Worm (Caenorhabditis elegans) whole organism, late embryonic: ENCODE results near the gene nhr-51.
"Not testable (repeated sequence)": the region's sequence is repeated elsewhere in the genome, so short reads cannot be mapped to it uniquely, and the experiment has no call there.

Experiments
- C08G9.2 ChIP-seq: sonication (generic microtip); optimal IDR thresholded peaks from 2 replicates; lab custom pipeline; 2016; ENCODE audit warnings: mild to moderate bottlenecking, missing genetic modification characterization, moderate library complexity, missing compliant biosample characterization
- F13H6.1 ChIP-seq: sonication (generic microtip); optimal IDR thresholded peaks from 2 replicates; lab custom pipeline; 2016; ENCODE audit warnings: missing genetic modification characterization, missing compliant biosample characterization
- K09A11.1 ChIP-seq: sonication (generic microtip); optimal IDR thresholded peaks from 2 replicates; lab custom pipeline; 2017; ENCODE audit warnings: antibody characterized with exemption, mild to moderate bottlenecking, missing genetic modification characterization, missing compliant biosample characterization; ENCODE audit not compliant: insufficient read depth
- T23F11.4 ChIP-seq: fragments of 200-800 bp; sonication (Bioruptor generic); optimal IDR thresholded peaks from 2 replicates; lab custom pipeline; 2018; ENCODE audit warnings: mild to moderate bottlenecking, missing genetic modification characterization, missing compliant biosample characterization
- ahr-1 ChIP-seq: sonication (generic microtip); optimal IDR thresholded peaks from 2 replicates; lab custom pipeline; 2016; ENCODE audit warnings: missing genetic modification characterization, missing compliant biosample characterization
- ceh-2 ChIP-seq: sonication (generic microtip); optimal IDR thresholded peaks from 2 replicates; lab custom pipeline; 2016; ENCODE audit warnings: missing genotype, missing genetic modification characterization, missing compliant biosample characterization
- ceh-30 ChIP-seq: fragments of 150-350 bp; optimal IDR thresholded peaks from 2 replicates; lab custom pipeline; 2014; ENCODE audit warnings: missing biosample characterization, missing genetic modification characterization
- ceh-34 ChIP-seq: sonication (generic microtip); optimal IDR thresholded peaks from 2 replicates; lab custom pipeline; 2016; ENCODE audit warnings: mild to moderate bottlenecking, missing genetic modification characterization, missing compliant biosample characterization
- ceh-48 ChIP-seq: sonication (generic microtip); optimal IDR thresholded peaks from 2 replicates; lab custom pipeline; 2016; ENCODE audit warnings: missing genetic modification characterization, inconsistent platforms, missing compliant biosample characterization
- ceh-9 ChIP-seq: sonication (generic microtip); optimal IDR thresholded peaks from 2 replicates; lab custom pipeline; 2016; ENCODE audit warnings: mild to moderate bottlenecking, missing genetic modification characterization, inconsistent platforms, missing compliant biosample characterization
- che-1 ChIP-seq: sonication (generic microtip); optimal IDR thresholded peaks from 2 replicates; lab custom pipeline; 2016; ENCODE audit warnings: mild to moderate bottlenecking, missing genetic modification characterization, missing compliant biosample characterization
- dmd-4 ChIP-seq: sonication (generic microtip); optimal IDR thresholded peaks from 2 replicates; lab custom pipeline; 2016; ENCODE audit warnings: borderline replicate concordance, missing genetic modification characterization, missing compliant biosample characterization
- dve-1 ChIP-seq: sonication (generic microtip); optimal IDR thresholded peaks from 2 replicates; lab custom pipeline; 2017; ENCODE audit warnings: antibody characterized with exemption, mild to moderate bottlenecking, missing genetic modification characterization, missing compliant biosample characterization
- elt-4 ChIP-seq: sonication (generic microtip); optimal IDR thresholded peaks from 2 replicates; lab custom pipeline; 2016; ENCODE audit warnings: missing genetic modification characterization, missing compliant biosample characterization
- fkh-10 ChIP-seq: fragments of 150-350 bp; optimal IDR thresholded peaks from 2 replicates; lab custom pipeline; 2014; ENCODE audit warnings: missing biosample characterization, missing genetic modification reagents, missing genetic modification characterization
- fkh-6 ChIP-seq: sonication (generic microtip); optimal IDR thresholded peaks from 2 replicates; lab custom pipeline; 2016; ENCODE audit warnings: missing genetic modification characterization, missing compliant biosample characterization
- hlh-15 ChIP-seq: sonication (generic microtip); optimal IDR thresholded peaks from 2 replicates; lab custom pipeline; 2016; ENCODE audit warnings: missing genetic modification characterization, missing compliant biosample characterization
- lim-6 ChIP-seq: sonication (generic microtip); optimal IDR thresholded peaks from 2 replicates; lab custom pipeline; 2016; ENCODE audit warnings: missing genetic modification characterization, missing compliant biosample characterization
- lin-11 ChIP-seq: fragments of 200-800 bp; sonication (Bioruptor generic); optimal IDR thresholded peaks from 2 replicates; lab custom pipeline; 2018; ENCODE audit warnings: mild to moderate bottlenecking, missing genetic modification characterization, missing compliant biosample characterization
- madf-2 ChIP-seq: sonication (generic microtip); optimal IDR thresholded peaks from 2 replicates; lab custom pipeline; 2017; ENCODE audit warnings: missing genetic modification characterization, missing compliant biosample characterization
- nhr-232 ChIP-seq: sonication (generic microtip); optimal IDR thresholded peaks from 2 replicates; lab custom pipeline; 2016; ENCODE audit warnings: missing genetic modification characterization, missing compliant biosample characterization
- npax-4 ChIP-seq: sonication (generic microtip); optimal IDR thresholded peaks from 2 replicates; lab custom pipeline; 2016; ENCODE audit warnings: missing genetic modification characterization, missing compliant biosample characterization
- pag-3 ChIP-seq: sonication (generic microtip); optimal IDR thresholded peaks from 2 replicates; lab custom pipeline; 2016; ENCODE audit warnings: missing compliant biosample characterization, missing genetic modification characterization, borderline replicate concordance
- pax-1 ChIP-seq: fragments of 150-350 bp; optimal IDR thresholded peaks from 2 replicates; lab custom pipeline; 2014; ENCODE audit warnings: missing biosample characterization, missing genetic modification characterization
- pha-2 ChIP-seq: sonication (generic microtip); optimal IDR thresholded peaks from 2 replicates; lab custom pipeline; 2017; ENCODE audit warnings: mild to moderate bottlenecking, missing genetic modification characterization, missing compliant biosample characterization
- rnt-1 ChIP-seq: sonication (generic microtip); optimal IDR thresholded peaks from 2 replicates; lab custom pipeline; 2016; ENCODE audit warnings: missing genetic modification characterization, missing compliant biosample characterization
- sox-4 ChIP-seq: sonication (generic microtip); optimal IDR thresholded peaks from 2 replicates; lab custom pipeline; 2017; ENCODE audit warnings: mild to moderate bottlenecking, missing genetic modification characterization, inconsistent platforms, missing compliant biosample characterization
- syd-9 ChIP-seq: sonication (generic microtip); optimal IDR thresholded peaks from 2 replicates; lab custom pipeline; 2016; ENCODE audit warnings: mild to moderate bottlenecking, missing genetic modification characterization, moderate library complexity, missing compliant biosample characterization
- tbx-7 ChIP-seq: sonication (generic microtip); optimal IDR thresholded peaks from 2 replicates; lab custom pipeline; 2016; ENCODE audit warnings: missing genotype, missing genetic modification characterization, missing compliant biosample characterization
- unc-3 ChIP-seq, 2 experiments: fragments of 200-800 bp in 1 of 2; sonication (Bioruptor generic) in 1 of 2; sonication (generic microtip) in 1 of 2; conservative IDR thresholded peaks in 1 of 2; optimal IDR thresholded peaks in 1 of 2; 2 replicates each; pipeline versions ENCODE4 v1.3.6 to Lab custom; 2016 to 2022; ENCODE audit warnings: missing compliant biosample characterization in 2 of 2, missing genetic modification characterization in 2 of 2, missing genetic modification reagents in 1 of 2
- unc-86 ChIP-seq: sonication (generic microtip); optimal IDR thresholded peaks from 2 replicates; lab custom pipeline; 2016; ENCODE audit warnings: missing genetic modification characterization, missing compliant biosample characterization
- zip-5 ChIP-seq: sonication (generic microtip); optimal IDR thresholded peaks from 2 replicates; lab custom pipeline; 2016; ENCODE audit warnings: missing genetic modification characterization, missing compliant biosample characterization
- ztf-16 ChIP-seq: sonication (generic microtip); optimal IDR thresholded peaks from 2 replicates; lab custom pipeline; 2017; ENCODE audit warnings: missing genetic modification characterization, missing compliant biosample characterization

Gene nhr-51

ce11 chrV:15673707-15674106 is at the start of gene nhr-51:
Gene nhr-51, plus strand, starts transcription at chrV:15674007.
- TF ChIP-seq T23F11.4 (GFP tag; lab: Kevin White, UChicago) (no peak), C08G9.2 (tag; lab: Kevin White, UChicago) (no peak), ceh-48 (tag; lab: Kevin White, UChicago) (no peak), npax-4 (tag; lab: Kevin White, UChicago) (no peak), pha-2 (tag; lab: Kevin White, UChicago) (no peak), ceh-2 (tag; lab: Kevin White, UChicago) (no peak), fkh-10 (GFP tag; lab: Kevin White, UChicago) (no peak), hlh-15 (tag; lab: Kevin White, UChicago) (no peak), ztf-16 (tag; lab: Kevin White, UChicago) (no peak), dve-1 (tag; lab: Kevin White, UChicago) (no peak), ceh-30 (tag; lab: Kevin White, UChicago) (no peak), lin-11 (tag; lab: Kevin White, UChicago) (no peak)
- TF ChIP-seq, all 69 proteins: peak for 0

- TF ChIP-seq ahr-1 (no peak), syd-9 (tag; lab: Kevin White, UChicago) (no peak), sox-4 (no peak), nhr-232 (no peak), ceh-9 (no peak), fkh-10 (GFP tag; lab: Kevin White, UChicago) (no peak), lim-6 (tag; lab: Kevin White, UChicago) (no peak), unc-3 (GFP tag; conservative IDR thresholded peaks at IDR 0.05; lab: Robert Waterston, UW) (no peak), unc-3 (tag; optimal IDR thresholded peaks at IDR 0.05; lab: Kevin White, UChicago) (no peak), fkh-6 (tag; lab: Kevin White, UChicago) (no peak)
- TF ChIP-seq, all 69 proteins: peak for 0
Observed at ce11 chrV:15625561-15625960, 48.2 kb upstream of the nhr-51 start, which contains the start of gene C55A1.11. Gene C55A1.11, plus strand, starts transcription at chrV:15625861.

- TF ChIP-seq zip-5 (tag; lab: Kevin White, UChicago) (no peak), npax-4 (tag; lab: Kevin White, UChicago) (no peak), elt-4 (no peak)
Observed at ce11 chrV:15629543-15629942, 44.3 kb upstream of the nhr-51 start, which contains the start of gene str-248. Gene str-248, minus strand, starts transcription at chrV:15629643.

DNA sequence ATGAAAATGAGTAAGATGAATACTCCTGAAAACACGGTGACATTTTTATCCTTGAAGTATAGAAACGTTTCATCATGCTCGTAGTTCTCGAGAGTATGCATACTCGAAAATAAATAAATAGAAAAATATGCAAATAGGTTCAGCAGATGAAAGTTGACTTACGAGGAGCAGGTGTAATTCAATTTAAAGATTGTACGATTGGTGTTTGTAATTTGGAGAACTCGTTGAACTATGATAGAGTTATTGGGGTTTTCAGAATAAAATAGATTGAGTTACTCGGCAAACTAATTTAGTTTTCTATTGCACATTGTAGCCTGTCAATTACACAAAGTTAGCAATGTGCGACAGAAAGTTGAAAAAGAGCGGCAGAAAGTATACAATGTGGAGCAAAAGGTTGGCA is 35.0 kb upstream of the nhr-51 start, which contains the start of gene srz-44:
Gene srz-44, minus strand, starts transcription at position 101 of the 400 bp plus-strand sequence.
- TF ChIP-seq fkh-6 (tag; lab: Kevin White, UChicago) (no peak), tbx-7 (tag; lab: Kevin White, UChicago) (no peak), ceh-34 (tag; lab: Kevin White, UChicago) (no peak), pag-3 (tag; lab: Kevin White, UChicago) (no peak), che-1 (no peak), zip-5 (tag; lab: Kevin White, UChicago) (no peak), pax-1 (tag; lab: Kevin White, UChicago) (no peak), rnt-1 (tag; lab: Kevin White, UChicago) (no peak), K09A11.1 (no peak), madf-2 (tag; lab: Kevin White, UChicago) (no peak), F13H6.1 (tag; lab: Kevin White, UChicago) (no peak), ceh-30 (tag; lab: Kevin White, UChicago) (no peak)

DNA sequence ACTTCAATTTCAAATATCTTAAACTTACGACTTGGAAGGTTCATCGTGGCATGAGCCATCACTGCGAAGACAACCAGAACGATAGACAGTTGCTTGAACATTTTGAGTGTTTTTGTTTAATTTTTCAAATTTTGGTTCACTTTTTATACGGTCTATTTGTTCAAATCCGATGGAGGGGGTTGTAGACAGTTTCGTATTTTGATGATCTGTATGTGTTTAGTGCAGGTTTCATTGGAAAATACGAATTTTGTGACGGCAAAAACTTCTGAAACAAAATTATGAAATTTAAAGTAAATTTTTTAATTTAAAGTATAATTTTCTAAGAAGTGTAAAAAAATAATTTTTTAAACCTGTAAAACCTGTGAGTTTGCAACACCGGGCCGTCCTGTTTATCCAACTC is 30.6 kb upstream of the nhr-51 start, which contains the start of gene C55A1.4:
Gene C55A1.4, minus strand, starts transcription at position 101 of the 400 bp plus-strand sequence.
- not testable (repeated sequence) for TF ChIP-seq dmd-4 (tag; lab: Kevin White, UChicago); T23F11.4 (GFP tag; lab: Kevin White, UChicago); unc-86 (tag; lab: Kevin White, UChicago)
